Fruit fly (Drosophila melanogaster): Measurements from ENCODE around the gene Aduk.
A peak's percentile ranks its signal among the peaks of the same experiment; 100 is the strongest.

Aduk gene

dm6 chr3R:9346539-9346938, 12.0 kb upstream of the Aduk start (continued):
- peak; percentile 61 for TF ChIP-seq CG34406 (GFP tag; optimal IDR thresholded peaks at IDR 0.05)
- no peak for TF ChIP-seq CG8319 (GFP tag; optimal IDR thresholded peaks at IDR 0.05)
- no peak for TF ChIP-seq cyc (GFP tag; optimal IDR thresholded peaks at IDR 0.05)
- TF ChIP-seq Eip93F (GFP tag; optimal IDR thresholded peaks at IDR 0.05) = peak; percentile 16
- TF ChIP-seq CG11902 (GFP tag; optimal IDR thresholded peaks at IDR 0.05) = peak; percentile 6
- TF ChIP-seq Sox102F (GFP tag; optimal IDR thresholded peaks at IDR 0.05) = peak; percentile 58
- peak; percentile 39 for TF ChIP-seq dsx (GFP tag; optimal IDR thresholded peaks at IDR 0.05; ENCODE audit: poor library complexity, severe bottlenecking)
- TF ChIP-seq Hr39 (GFP tag; optimal IDR thresholded peaks at IDR 0.05) = peak; percentile 55
- no peak for TF ChIP-seq CG11294 (GFP tag; IDR thresholded peaks at IDR 0.05)
- TF ChIP-seq Lpt (GFP tag; optimal IDR thresholded peaks at IDR 0.05) = no peak
- peak; percentile 51 for TF ChIP-seq topi (GFP tag; optimal IDR thresholded peaks at IDR 0.05)
- TF ChIP-seq CG10631 (GFP tag; optimal IDR thresholded peaks at IDR 0.05) = peak; percentile 37
- TF ChIP-seq CG6792 (GFP tag; optimal IDR thresholded peaks at IDR 0.05) = peak; percentile 57
- TF ChIP-seq pdm3 (GFP tag; optimal IDR thresholded peaks at IDR 0.05) = peak; percentile 67

DNA sequence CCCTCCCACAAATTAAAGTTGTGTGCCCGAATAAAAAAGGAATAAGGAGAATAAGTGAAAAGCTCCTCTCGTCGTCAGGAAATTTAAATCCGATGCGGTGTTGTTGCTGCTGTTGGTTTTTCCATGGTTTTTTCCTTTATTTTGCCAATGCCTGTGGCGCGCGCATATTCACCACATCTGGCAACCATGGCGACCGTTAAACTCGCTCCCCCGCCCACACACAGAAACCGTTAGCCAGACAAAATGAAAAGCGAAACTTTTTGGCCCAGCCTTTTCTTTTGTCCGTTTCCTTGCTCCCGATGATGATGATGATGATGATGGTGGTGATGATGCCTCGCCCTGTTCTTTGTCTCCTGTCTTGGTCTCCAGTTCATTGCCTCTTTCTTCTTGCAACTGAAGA, 11.4 kb upstream of the Aduk start:
- TF ChIP-seq Hr39 (GFP tag; optimal IDR thresholded peaks at IDR 0.05) (no peak), CG6163 (GFP tag; IDR thresholded peaks at IDR 0.05) (peak; percentile 58; the same call in 2 of the 3 replicates), achi (GFP tag; optimal IDR thresholded peaks at IDR 0.05) (no peak), Hr4 (GFP tag; optimal IDR thresholded peaks at IDR 0.05) (no peak), CG6792 (GFP tag; optimal IDR thresholded peaks at IDR 0.05) (no peak), Gug (GFP tag; IDR thresholded peaks at IDR 0.05) (no peak), CG6854 (GFP tag; optimal IDR thresholded peaks at IDR 0.05) (no peak), CG8119 (GFP tag; IDR thresholded peaks at IDR 0.05) (peak; percentile 32; the same call in 1 of the 3 replicates), eg (GFP tag; IDR thresholded peaks at IDR 0.05) (0 out of 3 replicates have a peak, but pooled peaks have one; percentile 26), CG34406 (GFP tag; optimal IDR thresholded peaks at IDR 0.05) (no peak), Sox14 (GFP tag; optimal IDR thresholded peaks at IDR 0.05) (peak; percentile 15), CG8319 (GFP tag; optimal IDR thresholded peaks at IDR 0.05) (no peak), Blimp-1 (GFP tag; optimal IDR thresholded peaks at IDR 0.05) (peak; percentile 96), acj6 (GFP tag; optimal IDR thresholded peaks at IDR 0.05) (no peak), dac (GFP tag; optimal IDR thresholded peaks at IDR 0.05) (peak; percentile 2)

DNA sequence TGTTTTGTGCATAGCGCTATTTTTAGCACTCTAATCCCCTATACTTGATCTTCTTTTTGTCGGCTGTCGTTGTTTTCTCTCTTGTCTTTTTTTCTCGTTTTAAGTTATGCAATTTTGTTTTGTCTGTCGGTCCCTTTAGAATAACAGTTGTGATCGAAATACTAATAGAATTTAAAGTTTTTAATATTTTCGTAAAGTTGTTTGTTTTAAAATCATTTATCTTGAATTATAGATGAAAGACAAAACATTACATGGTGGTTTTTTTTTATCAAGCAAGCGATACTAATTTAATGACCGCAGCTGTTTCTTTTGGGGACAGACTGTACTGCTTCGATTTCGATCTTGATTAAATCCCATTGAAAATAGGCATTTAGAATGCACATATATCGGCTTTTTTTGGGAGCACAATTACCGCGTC, 10.3 kb upstream of the Aduk start:
- no peak for TF ChIP-seq cyc (GFP tag; optimal IDR thresholded peaks at IDR 0.05)
- TF ChIP-seq Smox (GFP tag; optimal IDR thresholded peaks at IDR 0.05) = peak; percentile 37
- no peak for TF ChIP-seq Eip93F (GFP tag; optimal IDR thresholded peaks at IDR 0.05)
- no peak for TF ChIP-seq lz (GFP tag; optimal IDR thresholded peaks at IDR 0.05)
- TF ChIP-seq CG10669 (GFP tag; optimal IDR thresholded peaks at IDR 0.05) = no peak
- peak; percentile 29 for TF ChIP-seq CG34406 (GFP tag; optimal IDR thresholded peaks at IDR 0.05)
- no peak for TF ChIP-seq fkh (GFP tag; optimal IDR thresholded peaks at IDR 0.05)
- TF ChIP-seq Eip75B (GFP tag; optimal IDR thresholded peaks at IDR 0.05) = no peak
- TF ChIP-seq CG6276 (GFP tag; optimal IDR thresholded peaks at IDR 0.05) = peak; percentile 44
- TF ChIP-seq CG6808 (GFP tag; optimal IDR thresholded peaks at IDR 0.05) = no peak
- TF ChIP-seq topi (GFP tag; optimal IDR thresholded peaks at IDR 0.05) = peak; percentile 30
- TF ChIP-seq salr (GFP tag; optimal IDR thresholded peaks at IDR 0.05) = peak in 1 of 2 experiments; percentile 39
- TF ChIP-seq Hr4 (GFP tag; optimal IDR thresholded peaks at IDR 0.05) = peak; percentile 57
- TF ChIP-seq ss (GFP tag; optimal IDR thresholded peaks at IDR 0.05) = no peak
- peak; percentile 32 for TF ChIP-seq CG31627 (GFP tag; optimal IDR thresholded peaks at IDR 0.05)
- TF ChIP-seq pdm3 (GFP tag; optimal IDR thresholded peaks at IDR 0.05) = peak; percentile 38
- TF ChIP-seq acj6 (GFP tag; optimal IDR thresholded peaks at IDR 0.05) = peak; percentile 25
- TF ChIP-seq net (GFP tag; optimal IDR thresholded peaks at IDR 0.05) = peak; percentile 42
- TF ChIP-seq spab (GFP tag; optimal IDR thresholded peaks at IDR 0.05) = no peak
- TF ChIP-seq CG11762 (GFP tag; optimal IDR thresholded peaks at IDR 0.05; ENCODE audit: insufficient read depth) = no peak
- TF ChIP-seq Ets96B (tag; optimal IDR thresholded peaks at IDR 0.05) = no peak
- no peak for TF ChIP-seq CG9139 (GFP tag; optimal IDR thresholded peaks at IDR 0.05)
- no peak for TF ChIP-seq CG10631 (GFP tag; optimal IDR thresholded peaks at IDR 0.05)
- no peak for TF ChIP-seq Ets21C (GFP tag; optimal IDR thresholded peaks at IDR 0.05)
- TF ChIP-seq Hr38 (GFP tag; optimal IDR thresholded peaks at IDR 0.05) = no peak
- no peak for TF ChIP-seq dsx (GFP tag; optimal IDR thresholded peaks at IDR 0.05; ENCODE audit: poor library complexity, severe bottlenecking)
- no peak for TF ChIP-seq fd59A (GFP tag; optimal IDR thresholded peaks at IDR 0.05)
- TF ChIP-seq CG3032 (tag; optimal IDR thresholded peaks at IDR 0.05) = no peak
- TF ChIP-seq Eip78C (GFP tag) = peak; percentile 85
- peak; percentile 1 for TF ChIP-seq vri (GFP tag; optimal IDR thresholded peaks at IDR 0.05)
- TF ChIP-seq fd85E (GFP tag; optimal IDR thresholded peaks at IDR 0.05) = no peak
- no peak for TF ChIP-seq Lpt (GFP tag; optimal IDR thresholded peaks at IDR 0.05)
